Worm (Caenorhabditis elegans) whole organism, L3 larva: ENCODE results near the gene srd-50.

Experiments
- R02D3.7 ChIP-seq: fragments of 150-350 bp; optimal IDR thresholded peaks from 2 replicates; lab custom pipeline; 2014; ENCODE audit warnings: missing biosample characterization, missing genetic modification characterization
- ZK546.5 ChIP-seq: sonication (generic microtip); optimal IDR thresholded peaks from 2 replicates; lab custom pipeline; 2017; ENCODE audit warnings: missing biosample characterization, missing genetic modification characterization
- aly-2 ChIP-seq: fragments of 150-350 bp; optimal IDR thresholded peaks from 2 replicates; lab custom pipeline; 2014; ENCODE audit warnings: missing biosample characterization, missing genetic modification characterization
- ceh-28 ChIP-seq: fragments of 150-350 bp; optimal IDR thresholded peaks from 2 replicates; lab custom pipeline; 2014; ENCODE audit warnings: missing biosample characterization, missing genetic modification reagents, missing genetic modification characterization
- ceh-82 ChIP-seq: fragments of 150-350 bp; optimal IDR thresholded peaks from 2 replicates; lab custom pipeline; 2014; ENCODE audit warnings: missing biosample characterization, missing genetic modification characterization
- ceh-9 ChIP-seq: sonication (generic microtip); optimal IDR thresholded peaks from 2 replicates; lab custom pipeline; 2018; ENCODE audit warnings: missing biosample characterization, missing genetic modification characterization
- daf-12 ChIP-seq: fragments of 150-350 bp; optimal IDR thresholded peaks from 2 replicates; lab custom pipeline; 2014; ENCODE audit warnings: missing biosample characterization, missing genetic modification reagents, missing genetic modification characterization
- egl-27 ChIP-seq: sonication (generic microtip); optimal IDR thresholded peaks from 4 replicates; lab custom pipeline; 2017; ENCODE audit warnings: missing biosample characterization, missing genetic modification reagents, missing genetic modification characterization
- egl-5 ChIP-seq: fragments of 150-350 bp; optimal IDR thresholded peaks from 2 replicates; lab custom pipeline; 2017; ENCODE audit warnings: missing biosample characterization, missing genetic modification reagents, missing genetic modification characterization, inconsistent platforms
- elt-1 ChIP-seq: fragments of 150-350 bp; optimal IDR thresholded peaks from 2 replicates; lab custom pipeline; 2014; ENCODE audit warnings: missing biosample characterization, missing genetic modification characterization
- elt-2 ChIP-seq: sonication (generic microtip); optimal IDR thresholded peaks from 2 replicates; lab custom pipeline; 2016; ENCODE audit warnings: missing genetic modification reagents, mild to moderate bottlenecking, missing genetic modification characterization, missing compliant biosample characterization
- elt-3 ChIP-seq, 3 experiments: fragments of 150-350 bp in 1 of 3; sonication (generic microtip) in 2 of 3; optimal IDR thresholded peaks; 2 replicates in 2 of 3; 4 replicates in 1 of 3; lab custom pipeline; 2014 to 2017; ENCODE audit warnings: missing biosample characterization in 3 of 3, missing genetic modification characterization in 3 of 3
- eor-1 ChIP-seq, 2 experiments: fragments of 150-350 bp; optimal IDR thresholded peaks; 2 replicates each; lab custom pipeline; 2014 to 2018; ENCODE audit warnings: missing biosample characterization in 2 of 2, missing genetic modification characterization in 2 of 2
- fkh-10 ChIP-seq: sonication (generic microtip); optimal IDR thresholded peaks from 2 replicates; lab custom pipeline; 2017; ENCODE audit warnings: missing biosample characterization, missing genetic modification reagents, missing genetic modification characterization
- fkh-2 ChIP-seq: fragments of 150-350 bp; optimal IDR thresholded peaks from 2 replicates; lab custom pipeline; 2014; ENCODE audit warnings: missing biosample characterization, missing genetic modification reagents, missing genetic modification characterization
- fos-1 ChIP-seq: fragments of 150-350 bp; optimal IDR thresholded peaks from 2 replicates; lab custom pipeline; 2014; ENCODE audit warnings: missing biosample characterization, missing genetic modification characterization
- hmg-11 ChIP-seq: sonication (generic microtip); optimal IDR thresholded peaks from 2 replicates; lab custom pipeline; 2016; ENCODE audit warnings: missing genetic modification characterization, missing compliant biosample characterization
- jun-1 ChIP-seq: fragments of 150-350 bp; optimal IDR thresholded peaks from 2 replicates; lab custom pipeline; 2014; ENCODE audit warnings: missing biosample characterization, missing genetic modification reagents, missing genetic modification characterization
- lin-15B ChIP-seq: fragments of 150-350 bp; optimal IDR thresholded peaks from 2 replicates; lab custom pipeline; 2014; ENCODE audit warnings: missing biosample characterization, missing genetic modification characterization
- lin-39 ChIP-seq: fragments of 150-350 bp; optimal IDR thresholded peaks from 2 replicates; lab custom pipeline; 2018; ENCODE audit warnings: missing biosample characterization, missing genetic modification reagents, missing genetic modification characterization
- lsy-12 ChIP-seq: sonication (generic microtip); optimal IDR thresholded peaks from 2 replicates; lab custom pipeline; 2016; ENCODE audit warnings: mild to moderate bottlenecking, missing genetic modification characterization, missing compliant biosample characterization
- mdl-1 ChIP-seq: fragments of 150-350 bp; optimal IDR thresholded peaks from 2 replicates; lab custom pipeline; 2014; ENCODE audit warnings: missing biosample characterization, missing genetic modification characterization
- mml-1 ChIP-seq: fragments of 150-350 bp; sonication (generic microtip); optimal IDR thresholded peaks from 3 replicates; lab custom pipeline; 2014; ENCODE audit warnings: missing biosample characterization, missing genetic modification characterization
- nfya-1 ChIP-seq: sonication (generic microtip); optimal IDR thresholded peaks from 2 replicates; lab custom pipeline; 2017; ENCODE audit warnings: missing genetic modification characterization, mild to moderate bottlenecking, missing compliant biosample characterization, antibody characterized with exemption, moderate library complexity; ENCODE audit not compliant: insufficient read depth
- nhr-11 ChIP-seq: fragments of 150-350 bp; optimal IDR thresholded peaks from 2 replicates; lab custom pipeline; 2014; ENCODE audit warnings: missing biosample characterization, missing genetic modification characterization
- nhr-12 ChIP-seq: fragments of 150-350 bp; optimal IDR thresholded peaks from 2 replicates; lab custom pipeline; 2014; ENCODE audit warnings: missing biosample characterization, missing genetic modification characterization
- nhr-23 ChIP-seq: fragments of 150-350 bp; optimal IDR thresholded peaks from 2 replicates; lab custom pipeline; 2014; ENCODE audit warnings: missing biosample characterization, missing genetic modification reagents, missing genetic modification characterization
- nhr-237 ChIP-seq: fragments of 150-350 bp; optimal IDR thresholded peaks from 2 replicates; lab custom pipeline; 2014; ENCODE audit warnings: missing biosample characterization, missing genetic modification characterization
- nhr-25 ChIP-seq: sonication (generic microtip); optimal IDR thresholded peaks from 2 replicates; lab custom pipeline; 2017; ENCODE audit warnings: missing biosample characterization, missing genetic modification characterization
- nhr-28 ChIP-seq: fragments of 150-350 bp; optimal IDR thresholded peaks from 2 replicates; lab custom pipeline; 2014; ENCODE audit warnings: missing biosample characterization, missing genetic modification characterization
- nhr-43 ChIP-seq: sonication (generic microtip); optimal IDR thresholded peaks from 2 replicates; lab custom pipeline; 2016; ENCODE audit warnings: mild to moderate bottlenecking, missing genetic modification characterization, missing compliant biosample characterization; ENCODE audit not compliant: poor library complexity, severe bottlenecking
- nhr-67 ChIP-seq: fragments of 150-350 bp; optimal IDR thresholded peaks from 2 replicates; lab custom pipeline; 2014; ENCODE audit warnings: missing biosample characterization, missing genetic modification characterization
- nhr-76 ChIP-seq: fragments of 150-350 bp; sonication (generic microtip); optimal IDR thresholded peaks from 5 replicates; lab custom pipeline; 2014; ENCODE audit warnings: missing biosample characterization, missing genetic modification characterization
- nhr-77 ChIP-seq: fragments of 150-350 bp; optimal IDR thresholded peaks from 2 replicates; lab custom pipeline; 2014; ENCODE audit warnings: missing biosample characterization, missing genetic modification characterization
- pha-4 ChIP-seq: fragments of 150-350 bp; optimal IDR thresholded peaks from 2 replicates; lab custom pipeline; 2014; ENCODE audit warnings: missing biosample characterization, missing genetic modification reagents, missing genetic modification characterization
- pqm-1 ChIP-seq: fragments of 150-350 bp; optimal IDR thresholded peaks from 2 replicates; lab custom pipeline; 2017; ENCODE audit warnings: missing biosample characterization, missing genetic modification characterization, inconsistent platforms
- sea-2 ChIP-seq: fragments of 150-350 bp; sonication (generic microtip); optimal IDR thresholded peaks from 4 replicates; lab custom pipeline; 2014; ENCODE audit warnings: missing biosample characterization, missing genetic modification reagents, missing genetic modification characterization
- skn-1 ChIP-seq: fragments of 150-350 bp; optimal IDR thresholded peaks from 2 replicates; lab custom pipeline; 2014; ENCODE audit warnings: missing biosample characterization, missing genetic modification characterization
- snpc-4 ChIP-seq: fragments of 150-350 bp; optimal IDR thresholded peaks from 2 replicates; lab custom pipeline; 2014; ENCODE audit warnings: missing biosample characterization, missing genetic modification characterization
- tbx-2 ChIP-seq: sonication (generic microtip); optimal IDR thresholded peaks from 2 replicates; lab custom pipeline; 2016; ENCODE audit warnings: mild to moderate bottlenecking, missing genetic modification characterization, missing compliant biosample characterization
- unc-39 ChIP-seq: sonication (generic microtip); optimal IDR thresholded peaks from 4 replicates; lab custom pipeline; 2017; ENCODE audit warnings: missing biosample characterization, missing genetic modification characterization
- unc-62 ChIP-seq: fragments of 150-350 bp; sonication (generic microtip); optimal IDR thresholded peaks from 4 replicates; lab custom pipeline; 2014; ENCODE audit warnings: missing biosample characterization, missing genetic modification reagents, missing genetic modification characterization
- zag-1 ChIP-seq: fragments of 150-350 bp; optimal IDR thresholded peaks from 2 replicates; lab custom pipeline; 2014; ENCODE audit warnings: missing biosample characterization, missing genetic modification characterization
- ztf-4 ChIP-seq: fragments of 150-350 bp; optimal IDR thresholded peaks from 2 replicates; lab custom pipeline; 2014; ENCODE audit warnings: missing biosample characterization, missing genetic modification characterization

Gene srd-50

DNA sequence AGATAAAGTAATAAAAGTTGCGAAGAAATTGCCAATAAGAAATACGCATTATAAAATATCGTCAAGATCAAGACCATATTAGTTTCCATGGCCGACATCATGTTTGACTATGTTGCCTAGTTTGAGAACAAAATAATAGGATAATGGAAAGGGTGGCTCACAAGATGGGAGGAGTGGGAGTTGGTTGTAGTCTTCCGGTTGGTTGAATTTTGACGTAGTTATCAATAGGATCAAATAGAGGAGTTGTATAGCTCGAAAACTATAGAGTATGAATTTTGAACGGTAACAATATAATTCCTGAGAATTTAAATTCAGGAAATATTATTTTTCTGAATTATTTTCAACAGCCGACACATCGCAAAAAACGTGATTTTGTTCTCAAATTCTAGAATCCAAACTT lies at the start of gene srd-50:
Gene srd-50, minus strand, starts transcription at position 101 of the 400 bp plus-strand sequence.
- no peak for TF ChIP-seq eor-1 (tag; optimal IDR thresholded peaks at IDR 0.05; lab: Kevin White, UChicago)
- TF ChIP-seq fkh-10, result no peak
- TF ChIP-seq elt-1 (tag; lab: Kevin White, UChicago), result no peak
- no peak for TF ChIP-seq ceh-9 (tag; lab: Kevin White, UChicago)
- no peak for TF ChIP-seq lsy-12 (tag; lab: Kevin White, UChicago)
- TF ChIP-seq sea-2 (GFP tag; lab: Kevin White, UChicago), result no peak
- TF ChIP-seq nhr-76, result no peak
- TF ChIP-seq skn-1 (tag; lab: Kevin White, UChicago), result no peak
- TF ChIP-seq nhr-67 (tag; lab: Kevin White, UChicago), result no peak
- TF ChIP-seq tbx-2 (tag; lab: Kevin White, UChicago), result no peak
- TF ChIP-seq nhr-28 (tag; lab: Kevin White, UChicago), result no peak
- TF ChIP-seq aly-2, result no peak
- TF ChIP-seq, all 47 proteins: peak for 0

DNA sequence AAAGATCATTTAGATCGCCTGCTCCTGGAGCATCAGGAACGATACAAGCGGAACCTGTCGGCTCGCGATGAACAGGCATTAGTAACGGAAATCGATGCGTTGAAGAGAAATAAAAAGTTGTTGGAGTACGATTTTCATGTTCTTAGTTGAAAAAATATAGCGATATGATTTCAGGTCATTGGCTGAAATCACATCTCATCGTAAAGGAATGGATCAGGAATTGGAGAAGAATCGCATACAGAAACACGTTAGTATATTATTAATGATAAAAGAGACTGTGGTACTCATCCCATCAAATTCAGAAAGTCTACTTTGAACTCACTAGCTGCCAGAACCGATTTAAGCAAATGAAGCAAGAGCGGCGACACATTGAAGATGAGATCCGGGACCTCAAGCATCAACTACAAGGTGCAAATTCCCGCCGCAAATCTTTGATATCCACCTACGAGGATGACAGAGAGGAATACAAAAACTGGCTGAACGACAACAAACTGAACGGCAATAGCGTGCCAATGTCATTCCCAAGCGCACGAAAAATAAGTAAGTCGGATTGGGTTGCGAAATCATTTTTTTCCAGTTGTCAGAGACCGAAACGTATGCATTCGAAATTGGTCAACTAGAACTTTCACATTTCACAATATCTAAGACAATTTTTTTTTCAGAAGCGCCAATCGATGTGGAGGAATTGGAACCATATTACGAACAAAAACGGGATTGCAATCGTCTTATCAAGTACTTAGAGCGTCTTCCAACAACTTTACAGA lies 48.6 kb upstream of the srd-50 start:
- no peak for TF ChIP-seq ceh-9 (tag; lab: Kevin White, UChicago)
- no peak for TF ChIP-seq pha-4 (tag; lab: Kevin White, UChicago)
- TF ChIP-seq nfya-1 (tag; lab: Kevin White, UChicago), result no peak
- no peak for TF ChIP-seq fkh-10
- TF ChIP-seq nhr-11 (tag; lab: Kevin White, UChicago), result no peak
- TF ChIP-seq egl-5 (tag; lab: Kevin White, UChicago), result no peak
- no peak for TF ChIP-seq R02D3.7 (tag; lab: Kevin White, UChicago)
- no peak for TF ChIP-seq nhr-237 (tag; lab: Kevin White, UChicago)
- TF ChIP-seq hmg-11 (tag; lab: Kevin White, UChicago), result no peak
- TF ChIP-seq elt-2 (tag; lab: Kevin White, UChicago), result no peak
- no peak for TF ChIP-seq snpc-4
- no peak for TF ChIP-seq unc-62 (GFP tag; lab: Kevin White, UChicago)
- no peak for TF ChIP-seq egl-27 (tag; lab: Kevin White, UChicago)
- no peak for TF ChIP-seq sea-2 (GFP tag; lab: Kevin White, UChicago)
- TF ChIP-seq skn-1 (tag; lab: Kevin White, UChicago), result no peak
- TF ChIP-seq ztf-4, result no peak
- no peak for TF ChIP-seq nhr-76
- no peak for TF ChIP-seq lin-39 (tag; lab: Kevin White, UChicago)
- no peak for TF ChIP-seq nhr-12
- TF ChIP-seq pqm-1 (tag; lab: Kevin White, UChicago), result no peak

DNA sequence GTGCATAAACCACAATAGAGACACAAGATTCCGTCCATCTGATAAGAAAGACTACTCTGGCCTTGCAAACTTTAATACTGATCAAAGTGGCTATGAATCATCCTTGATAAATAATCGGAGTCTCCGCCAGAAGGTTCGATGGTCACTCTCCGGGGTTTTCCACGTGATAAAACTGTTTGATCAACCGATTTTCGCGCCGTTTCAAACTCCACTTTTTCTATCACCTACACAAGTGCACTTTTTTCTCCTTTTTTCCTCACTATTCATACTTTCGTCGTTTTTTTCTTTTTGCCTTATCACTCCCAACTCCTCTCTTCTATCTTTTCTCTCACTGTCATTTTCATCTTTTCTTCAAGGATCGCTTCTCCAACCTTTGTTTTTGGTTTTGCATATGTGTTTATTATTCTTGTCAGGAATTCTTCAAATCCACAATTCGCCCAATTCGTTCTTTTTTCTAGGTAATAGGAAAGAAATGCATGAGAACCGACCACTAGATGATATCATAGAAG lies 47.1 kb upstream of the srd-50 start, which contains the start of gene F18H3.4:
Gene F18H3.4, plus strand, starts transcription at position 459 of the 509 bp plus-strand sequence.
- TF ChIP-seq R02D3.7 (tag; lab: Kevin White, UChicago) (no peak), nhr-76 (no peak), lsy-12 (tag; lab: Kevin White, UChicago) (no peak), nhr-23 (tag; lab: Kevin White, UChicago) (peak; percentile 34), fkh-10 (no peak), nhr-43 (tag; lab: Kevin White, UChicago) (peak; percentile 29), unc-39 (tag; lab: Kevin White, UChicago) (no peak), elt-1 (tag; lab: Kevin White, UChicago) (no peak), nhr-77 (tag; lab: Kevin White, UChicago) (no peak), jun-1 (tag; lab: Kevin White, UChicago) (peak; percentile 94), nhr-67 (tag; lab: Kevin White, UChicago) (no peak), lin-39 (tag; lab: Kevin White, UChicago) (no peak), fkh-2 (no peak), zag-1 (no peak), snpc-4 (no peak), tbx-2 (tag; lab: Kevin White, UChicago) (no peak), skn-1 (tag; lab: Kevin White, UChicago) (no peak), nhr-237 (tag; lab: Kevin White, UChicago) (no peak), fos-1 (tag; lab: Kevin White, UChicago) (peak; percentile 90), daf-12 (tag; lab: Kevin White, UChicago) (no peak), mml-1 (tag; lab: Kevin White, UChicago) (no peak), ceh-82 (tag; lab: Kevin White, UChicago) (no peak), nhr-25 (tag; lab: Kevin White, UChicago) (no peak), lin-15B (tag; lab: Kevin White, UChicago) (no peak), ceh-28 (tag; lab: Kevin White, UChicago) (peak; percentile 30), nhr-11 (tag; lab: Kevin White, UChicago) (no peak), elt-3 (tag; optimal IDR thresholded peaks at IDR 0.05; lab: Kevin White, UChicago) (peak in 1 of 3 experiments; percentile 27), nhr-12 (no peak), ztf-4 (no peak), hmg-11 (tag; lab: Kevin White, UChicago) (peak; percentile 20), sea-2 (GFP tag; lab: Kevin White, UChicago) (no peak), aly-2 (no peak), ZK546.5 (no peak), egl-5 (tag; lab: Kevin White, UChicago) (no peak), ceh-9 (tag; lab: Kevin White, UChicago) (no peak), pha-4 (tag; lab: Kevin White, UChicago) (peak; percentile 65), mdl-1 (no peak), eor-1 (tag; optimal IDR thresholded peaks at IDR 0.05; lab: Kevin White, UChicago) (no peak), nfya-1 (tag; lab: Kevin White, UChicago) (peak; percentile 19)
